Worm (Caenorhabditis elegans) whole organism, midembryonic: ENCODE measurements around the gene srw-42.

Experiments
- T22C8.4 ChIP-seq: fragments of 200-800 bp; sonication (Bioruptor generic); IDR thresholded peaks from 2 replicates; pipeline ENCODE4 v1.3.6; 2022; ENCODE audit warnings: missing genetic modification characterization, missing compliant biosample characterization
- med-1 ChIP-seq: sonication (generic microtip); optimal IDR thresholded peaks from 2 replicates; lab custom pipeline; 2017; ENCODE audit warnings: missing genetic modification characterization, mild to moderate bottlenecking, missing compliant biosample characterization, antibody characterized with exemption, missing genetic modification reagents; ENCODE audit not compliant: insufficient read depth
- ref-1 ChIP-seq: fragments of 200-800 bp; sonication (Bioruptor generic); conservative IDR thresholded peaks from 2 replicates; pipeline ENCODE4 v1.3.6; 2022; ENCODE audit warnings: missing genetic modification reagents, missing genetic modification characterization, missing compliant biosample characterization

ce11 chrV:16692988-16693387 lies 644 bp downstream of the srw-42 start:
- TF ChIP-seq ref-1 (GFP tag; lab: Robert Waterston, UW) (no peak), med-1 (GFP tag; lab: Kevin White, UChicago) (no peak), T22C8.4 (GFP tag; lab: Robert Waterston, UW) (no peak)
